Worm (Caenorhabditis elegans) whole organism, L3 larva: ENCODE data around the gene F39D8.3.

Source experiments
- ZK546.5 ChIP-seq: sonication (generic microtip); optimal IDR thresholded peaks from 2 replicates; lab custom pipeline; 2017; ENCODE audit warnings: missing biosample characterization, missing genetic modification characterization
- fkh-10 ChIP-seq: sonication (generic microtip); optimal IDR thresholded peaks from 2 replicates; lab custom pipeline; 2017; ENCODE audit warnings: missing biosample characterization, missing genetic modification reagents, missing genetic modification characterization
- nhr-28 ChIP-seq: fragments of 150-350 bp; optimal IDR thresholded peaks from 2 replicates; lab custom pipeline; 2014; ENCODE audit warnings: missing biosample characterization, missing genetic modification characterization
- unc-39 ChIP-seq: sonication (generic microtip); optimal IDR thresholded peaks from 4 replicates; lab custom pipeline; 2017; ENCODE audit warnings: missing biosample characterization, missing genetic modification characterization
- ztf-4 ChIP-seq: fragments of 150-350 bp; optimal IDR thresholded peaks from 2 replicates; lab custom pipeline; 2014; ENCODE audit warnings: missing biosample characterization, missing genetic modification characterization

DNA sequence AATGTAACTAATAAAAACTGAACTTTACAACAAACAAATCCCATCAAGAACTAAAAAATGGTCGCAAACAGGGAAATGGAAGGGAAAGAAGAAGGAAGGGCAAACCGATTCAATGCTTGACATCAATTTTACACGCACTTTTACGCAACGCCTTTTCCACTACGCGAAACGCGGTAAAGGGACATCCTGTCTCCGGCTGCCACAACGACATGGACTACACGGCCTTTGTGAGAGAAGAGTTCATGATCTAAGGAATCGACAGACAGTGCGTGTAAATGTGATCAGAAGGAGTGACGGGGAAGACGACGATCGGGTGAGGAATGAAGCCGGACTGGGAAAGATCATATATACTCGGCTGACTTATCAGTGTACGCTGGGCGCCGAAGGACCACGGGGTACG, 40.3 kb upstream of the F39D8.3 start:
- TF ChIP-seq ZK546.5 (tag; lab: Kevin White, UChicago) (no peak), nhr-28 (tag; lab: Kevin White, UChicago) (no peak), unc-39 (tag; lab: Kevin White, UChicago) (no peak), ztf-4 (no peak), fkh-10 (GFP tag; lab: Kevin White, UChicago) (no peak)
